Fruit fly (Drosophila melanogaster): Measurements from ENCODE around the gene fid.

fid gene

DNA sequence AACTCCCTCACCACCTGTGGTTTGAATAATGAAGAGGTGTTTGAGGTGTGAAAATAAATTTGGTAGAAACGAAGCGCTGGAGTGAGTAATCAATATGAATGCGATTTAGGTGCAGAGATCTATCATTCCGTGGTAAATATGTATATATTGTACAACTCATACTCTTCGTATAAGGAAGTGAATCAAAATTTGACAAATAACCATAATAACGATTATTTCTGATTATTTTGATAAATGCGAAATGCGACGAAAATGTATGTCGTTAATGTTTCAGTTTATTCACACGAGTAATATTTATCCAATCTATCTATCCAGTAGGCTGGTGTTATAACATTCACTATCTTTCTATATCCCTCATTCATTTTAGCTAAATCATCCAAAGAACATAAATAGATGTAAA lies 10.9 kb upstream of the fid start, which contains the start of gene CG14540:
Gene CG14540 (plus strand): TSS at position 301 of the 400 bp plus-strand sequence.
- TF ChIP-seq CG7745 (tag; optimal IDR thresholded peaks at IDR 0.05) = no peak
- no peak for TF ChIP-seq ham (GFP tag; IDR thresholded peaks at IDR 0.05)
- TF ChIP-seq esg (GFP tag; conservative IDR thresholded peaks at IDR 0.05) = no peak
- no peak for TF ChIP-seq dmrt99B (tag; optimal IDR thresholded peaks at IDR 0.05)
- TF ChIP-seq CG12299 (tag; optimal IDR thresholded peaks at IDR 0.05) = no peak

DNA sequence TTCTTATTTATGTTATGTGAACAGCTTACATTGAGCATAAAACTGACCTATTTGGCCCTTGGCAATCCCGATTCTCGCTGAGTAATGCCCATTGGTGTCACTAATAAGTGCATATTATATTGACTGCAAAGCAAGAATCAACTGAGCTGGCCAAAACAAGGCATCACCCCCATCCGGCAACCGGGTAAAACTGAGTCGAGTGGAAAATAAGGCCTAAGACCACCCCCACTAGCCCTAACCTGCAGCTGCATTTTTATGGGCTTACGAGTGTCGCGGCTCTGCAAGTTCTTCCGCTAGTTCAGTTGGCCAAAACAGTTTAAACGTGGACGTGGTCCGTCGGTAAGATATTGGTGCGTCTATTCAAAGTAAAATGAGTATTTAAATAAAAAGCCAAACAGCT lies 8.2 kb upstream of the fid start, which contains the start of gene boss:
Gene boss (plus strand): TSS at position 301 of the 400 bp plus-strand sequence.
- no peak for TF ChIP-seq yki (optimal IDR thresholded peaks at IDR 0.05)
- peak; percentile 69 for TF ChIP-seq Ets65A (GFP tag)

DNA sequence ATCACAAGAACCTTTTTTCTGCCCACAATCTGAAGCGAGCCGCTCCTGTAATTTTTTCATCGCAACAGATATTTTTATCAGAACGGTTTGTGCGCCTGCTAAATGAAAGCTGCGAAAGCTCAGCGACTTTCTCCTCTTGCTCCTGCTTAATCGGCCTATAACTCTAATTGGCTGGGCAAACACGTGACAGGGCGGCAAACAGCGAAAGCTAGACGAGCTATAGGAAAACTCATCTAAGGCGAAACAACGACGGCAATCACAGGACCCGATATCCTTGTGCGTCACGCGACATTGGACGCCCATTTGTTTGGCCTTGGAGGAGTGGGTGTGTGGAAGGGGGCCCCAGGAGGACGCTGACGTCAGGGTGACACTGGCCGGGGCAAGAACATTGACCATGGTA lies 2.9 kb upstream of the fid start:
- TF ChIP-seq gfzf (GFP tag; optimal IDR thresholded peaks at IDR 0.05) (no peak), twi (tag; optimal IDR thresholded peaks at IDR 0.05) (no peak), CG11696 (GFP tag; IDR thresholded peaks at IDR 0.05) (no peak), Ets65A (GFP tag) (peak; percentile 82), CG18599 (GFP tag; optimal IDR thresholded peaks at IDR 0.05) (peak; percentile 24), D19A (tag; optimal IDR thresholded peaks at IDR 0.05) (no peak), abd-A (tag; optimal IDR thresholded peaks at IDR 0.05) (peak; percentile 91), emc (GFP tag; optimal IDR thresholded peaks at IDR 0.05) (no peak), Med (GFP tag) (no peak), sim (GFP tag; IDR thresholded peaks at IDR 0.05) (no peak), repo (GFP tag; optimal IDR thresholded peaks at IDR 0.05) (no peak), disco-r (GFP tag; optimal IDR thresholded peaks at IDR 0.05) (no peak), CG32767 (GFP tag; IDR thresholded peaks at IDR 0.05) (no peak), CG2202 (tag; optimal IDR thresholded peaks at IDR 0.05) (no peak), sc (optimal IDR thresholded peaks at IDR 0.05) (no peak), sc (GFP tag; optimal IDR thresholded peaks at IDR 0.05) (no peak), CG13123 (GFP tag; optimal IDR thresholded peaks at IDR 0.05) (no peak), prd (optimal IDR thresholded peaks at IDR 0.05) (no peak), prd (GFP tag; IDR thresholded peaks at IDR 0.05) (no peak), Dll (GFP tag; IDR thresholded peaks at IDR 0.05; ENCODE audit: partially characterized antibody) (no peak), cwo (GFP tag; optimal IDR thresholded peaks at IDR 0.05) (peak; percentile 94), slou (GFP tag; optimal IDR thresholded peaks at IDR 0.05) (no peak), dati (GFP tag; IDR thresholded peaks at IDR 0.05) (no peak), CG9797 (GFP tag; optimal IDR thresholded peaks at IDR 0.05) (no peak), Stat92E (GFP tag; optimal IDR thresholded peaks at IDR 0.05) (no peak), CG16863 (GFP tag; optimal IDR thresholded peaks at IDR 0.05) (no peak), Sox100B (GFP tag; optimal IDR thresholded peaks at IDR 0.05) (no peak), CG11456 (GFP tag; IDR thresholded peaks at IDR 0.05) (no peak), CG11504 (tag; optimal IDR thresholded peaks at IDR 0.05) (peak; percentile 29), Nf-YC (tag; optimal IDR thresholded peaks at IDR 0.05) (no peak), CG2120 (GFP tag; optimal IDR thresholded peaks at IDR 0.05) (peak; percentile 55), CG3065 (GFP tag; optimal IDR thresholded peaks at IDR 0.05) (no peak), ttk (GFP tag; IDR thresholded peaks at IDR 0.05) (no peak), CG10543 (GFP tag; optimal IDR thresholded peaks at IDR 0.05) (no peak), Vsx1 (GFP tag; optimal IDR thresholded peaks at IDR 0.05) (no peak), CG11085 (GFP tag; IDR thresholded peaks at IDR 0.05) (no peak), Hr3 (GFP tag; optimal IDR thresholded peaks at IDR 0.05) (no peak), dan (GFP tag; IDR thresholded peaks at IDR 0.05) (no peak), CG15601 (tag; optimal IDR thresholded peaks at IDR 0.05) (no peak), row (GFP tag; IDR thresholded peaks at IDR 0.05) (peak; percentile 35; the same call in 1 of the 3 replicates), dimm (GFP tag; IDR thresholded peaks at IDR 0.05) (no peak), salm (tag; optimal IDR thresholded peaks at IDR 0.05) (no peak), slbo (GFP tag; IDR thresholded peaks at IDR 0.05) (peak; percentile 49; the same call in 1 of the 2 replicates)
